Fruit fly (Drosophila melanogaster) whole organism, embryonic: Measurements from ENCODE around the gene CG15160.

Experiments used
- Ada2b ChIP-seq: fragments of 200-800 bp; sonication (Bioruptor generic); IDR thresholded peaks from 2 replicates; pipeline ENCODE4 v1.3.6; 2022; ENCODE audit warnings: missing biosample characterization, missing genetic modification characterization
- Aef1 ChIP-seq: fragments of 200-800 bp; sonication (Bioruptor generic); IDR thresholded peaks from 3 replicates; pipeline ENCODE4 v1.3.6; 2022; ENCODE audit warnings: missing biosample characterization, missing genetic modification characterization
- Antp ChIP-seq: fragments of 200-800 bp; sonication (Bioruptor generic); optimal IDR thresholded peaks from 3 replicates; lab custom pipeline; 2016; ENCODE audit warnings: missing biosample characterization, missing genetic modification characterization
- BEAF-32 ChIP-seq: fragments of 200-800 bp; sonication (Bioruptor generic); optimal IDR thresholded peaks from 3 replicates; lab custom pipeline; 2017; ENCODE audit warnings: missing biosample characterization, missing genetic modification characterization, mild to moderate bottlenecking, moderate library complexity, missing genetic modification reagents
- CG10654 ChIP-seq: fragments of 200-800 bp; sonication (Bioruptor generic); optimal IDR thresholded peaks from 2 replicates; lab custom pipeline; 2016; ENCODE audit warnings: missing biosample characterization, missing genetic modification characterization
- CG11247 ChIP-seq: fragments of 200-800 bp; sonication (Bioruptor generic); IDR thresholded peaks from 2 replicates; pipeline ENCODE4 v1.3.6; 2022; ENCODE audit warnings: missing biosample characterization, missing genetic modification characterization
- CG11504 ChIP-seq: fragments of 200-800 bp; sonication (Bioruptor generic); optimal IDR thresholded peaks from 3 replicates; lab custom pipeline; 2019; ENCODE audit warnings: missing biosample characterization, mild to moderate bottlenecking, missing genetic modification characterization, moderate library complexity
- CG12219 ChIP-seq: fragments of 200-800 bp; sonication (Bioruptor generic); optimal IDR thresholded peaks from 3 replicates; lab custom pipeline; 2018; ENCODE audit warnings: missing biosample characterization, mild to moderate bottlenecking, missing genetic modification characterization
- CG12744 ChIP-seq: fragments of 200-800 bp; sonication (Bioruptor generic); optimal IDR thresholded peaks from 2 replicates; lab custom pipeline; 2016; ENCODE audit warnings: missing biosample characterization, missing genetic modification characterization
- CG13123 ChIP-seq: fragments of 200-800 bp; sonication (Bioruptor generic); optimal IDR thresholded peaks from 2 replicates; lab custom pipeline; 2016; ENCODE audit warnings: missing biosample characterization, missing genetic modification characterization
- CG13624 ChIP-seq: fragments of 200-800 bp; sonication (Bioruptor generic); optimal IDR thresholded peaks from 2 replicates; lab custom pipeline; 2016; ENCODE audit warnings: missing biosample characterization, missing genetic modification characterization
- CG13775 ChIP-seq: fragments of 200-800 bp; sonication (Bioruptor generic); optimal IDR thresholded peaks from 3 replicates; lab custom pipeline; 2017; ENCODE audit warnings: missing biosample characterization, mild to moderate bottlenecking, missing genetic modification characterization
- CG17385 ChIP-seq: fragments of 200-800 bp; sonication (Bioruptor generic); optimal IDR thresholded peaks from 3 replicates; lab custom pipeline; 2018; ENCODE audit warnings: missing biosample characterization, mild to moderate bottlenecking, missing genetic modification characterization
- CG17568 ChIP-seq: fragments of 200-800 bp; sonication (Bioruptor generic); optimal IDR thresholded peaks from 2 replicates; lab custom pipeline; 2018; ENCODE audit warnings: missing biosample characterization, mild to moderate bottlenecking, missing genetic modification characterization, moderate library complexity
- CG17912 ChIP-seq: fragments of 200-800 bp; sonication (Bioruptor generic); optimal IDR thresholded peaks from 2 replicates; lab custom pipeline; 2018; ENCODE audit warnings: missing biosample characterization, mild to moderate bottlenecking, missing genetic modification characterization
- CG18476 ChIP-seq: fragments of 200-800 bp; sonication (Bioruptor generic); optimal IDR thresholded peaks from 2 replicates; lab custom pipeline; 2016; ENCODE audit warnings: missing biosample characterization, mild to moderate bottlenecking, missing genetic modification characterization
- CG2120 ChIP-seq: fragments of 200-800 bp; sonication (Bioruptor generic); optimal IDR thresholded peaks from 3 replicates; lab custom pipeline; 2016; ENCODE audit warnings: missing biosample characterization, missing genetic modification characterization
- CG2875 ChIP-seq: fragments of 200-800 bp; sonication (Bioruptor generic); optimal IDR thresholded peaks from 2 replicates; lab custom pipeline; 2017; ENCODE audit warnings: missing biosample characterization, mild to moderate bottlenecking, missing genetic modification characterization, missing genetic modification reagents
- CG30431 ChIP-seq: fragments of 200-800 bp; sonication (Bioruptor generic); optimal IDR thresholded peaks from 2 replicates; lab custom pipeline; 2017; ENCODE audit warnings: missing biosample characterization, missing genetic modification characterization
- CG32532 ChIP-seq: fragments of 200-800 bp; sonication (Bioruptor generic); IDR thresholded peaks from 2 replicates; pipeline ENCODE4 v1.3.6; 2022; ENCODE audit warnings: missing biosample characterization, missing genetic modification characterization
- CG4404 ChIP-seq: fragments of 200-800 bp; sonication (Bioruptor generic); IDR thresholded peaks from 2 replicates; pipeline ENCODE4 v1.3.6; 2022; ENCODE audit warnings: missing biosample characterization, missing genetic modification characterization
- CG9817 ChIP-seq: fragments of 200-800 bp; sonication (Bioruptor generic); optimal IDR thresholded peaks from 2 replicates; lab custom pipeline; 2018; ENCODE audit warnings: missing biosample characterization, mild to moderate bottlenecking, missing genetic modification characterization, moderate library complexity
- CG9932 ChIP-seq: fragments of 200-800 bp; sonication (Bioruptor generic); IDR thresholded peaks from 2 replicates; pipeline ENCODE4 v1.3.6; 2022; ENCODE audit warnings: missing biosample characterization, missing genetic modification characterization
- D ChIP-seq, 2 experiments: fragments of 200-800 bp in 1 of 2; fragments of >200 bp in 1 of 2; sonication (Bioruptor generic) in 1 of 2; optimal IDR thresholded peaks; 2 replicates in 1 of 2; 3 replicates in 1 of 2; lab custom pipeline; 2017; ENCODE audit warnings: mild to moderate bottlenecking in 1 of 2, missing biosample characterization in 1 of 2, missing genetic modification characterization in 1 of 2, missing genetic modification reagents in 1 of 2
- Ets65A ChIP-seq: fragments of 200-800 bp; sonication (Bioruptor generic); peaks from one replicate; lab custom pipeline; 2016; ENCODE audit warnings: missing biosample characterization, missing genetic modification characterization
- MTF-1 ChIP-seq: fragments of 200-800 bp; sonication (Bioruptor generic); optimal IDR thresholded peaks from 2 replicates; lab custom pipeline; 2018; ENCODE audit warnings: missing biosample characterization, mild to moderate bottlenecking, missing genetic modification characterization, borderline replicate concordance
- Mes4 ChIP-seq: fragments of 200-800 bp; sonication (Bioruptor generic); optimal IDR thresholded peaks from 2 replicates; lab custom pipeline; 2016; ENCODE audit warnings: missing biosample characterization, missing genetic modification characterization
- amos ChIP-seq: fragments of 200-800 bp; sonication (Bioruptor generic); IDR thresholded peaks from 2 replicates; pipeline ENCODE4 v1.3.6; 2022; ENCODE audit warnings: missing biosample characterization, missing genetic modification characterization; ENCODE audit not compliant: partially characterized antibody
- cas ChIP-seq: fragments of 200-800 bp; sonication (Bioruptor generic); IDR thresholded peaks from 2 replicates; pipeline ENCODE4 v1.3.6; 2022; ENCODE audit warnings: missing biosample characterization, missing genetic modification characterization
- caup ChIP-seq: fragments of 200-800 bp; sonication (Bioruptor generic); optimal IDR thresholded peaks from 3 replicates; lab custom pipeline; 2017; ENCODE audit warnings: missing biosample characterization, mild to moderate bottlenecking, missing genetic modification characterization, moderate library complexity; ENCODE audit not compliant: severe bottlenecking
- da ChIP-seq: fragments of 200-800 bp; sonication (Bioruptor generic); optimal IDR thresholded peaks from 2 replicates; lab custom pipeline; 2016; ENCODE audit warnings: missing biosample characterization, missing genetic modification characterization
- fd102C ChIP-seq: fragments of 200-800 bp; sonication (Bioruptor generic); optimal IDR thresholded peaks from 2 replicates; lab custom pipeline; 2018; ENCODE audit warnings: missing biosample characterization, mild to moderate bottlenecking, missing genetic modification characterization, moderate library complexity
- fd64A ChIP-seq: fragments of 200-800 bp; sonication (Bioruptor generic); optimal IDR thresholded peaks from 3 replicates; lab custom pipeline; 2018; ENCODE audit warnings: missing biosample characterization, mild to moderate bottlenecking, missing genetic modification characterization
- gce ChIP-seq: fragments of 200-800 bp; sonication (Bioruptor generic); IDR thresholded peaks from 3 replicates; pipeline ENCODE4 v1.3.6; 2022; ENCODE audit warnings: missing biosample characterization, missing genetic modification characterization
- gfzf ChIP-seq: fragments of 200-800 bp; sonication (Bioruptor generic); optimal IDR thresholded peaks from 2 replicates; lab custom pipeline; 2016; ENCODE audit warnings: missing biosample characterization, mild to moderate bottlenecking, missing genetic modification characterization, moderate library complexity
- grau ChIP-seq: fragments of 200-800 bp; optimal IDR thresholded peaks from 3 replicates; lab custom pipeline; 2019; ENCODE audit warnings: missing biosample characterization, mild to moderate bottlenecking, missing genetic modification characterization, moderate library complexity
- jumu ChIP-seq: fragments of 200-800 bp; sonication (Bioruptor generic); optimal IDR thresholded peaks from 3 replicates; lab custom pipeline; 2016; ENCODE audit warnings: missing biosample characterization, missing genetic modification characterization
- knrl ChIP-seq: fragments of 200-800 bp; sonication (Bioruptor generic); IDR thresholded peaks from 3 replicates; pipeline ENCODE4 v1.3.6; 2022; ENCODE audit warnings: missing biosample characterization, missing genetic modification characterization; ENCODE audit not compliant: partially characterized antibody
- lilli ChIP-seq: fragments of 200-800 bp; sonication (Bioruptor generic); optimal IDR thresholded peaks from 3 replicates; lab custom pipeline; 2016; ENCODE audit warnings: missing biosample characterization, missing genetic modification characterization
- nau ChIP-seq: fragments of 200-800 bp; sonication (Bioruptor generic); optimal IDR thresholded peaks from 3 replicates; lab custom pipeline; 2017; ENCODE audit warnings: missing biosample characterization, mild to moderate bottlenecking, missing genetic modification characterization, missing genetic modification reagents
- nmo ChIP-seq: fragments of 200-800 bp; sonication (Bioruptor generic); optimal IDR thresholded peaks from 2 replicates; lab custom pipeline; 2018; ENCODE audit warnings: missing biosample characterization, mild to moderate bottlenecking, missing genetic modification characterization, moderate library complexity
- org-1 ChIP-seq: fragments of 200-800 bp; sonication (Bioruptor generic); optimal IDR thresholded peaks from 2 replicates; lab custom pipeline; 2017; ENCODE audit warnings: missing biosample characterization, missing genetic modification characterization
- otp ChIP-seq: fragments of 200-800 bp; sonication (Bioruptor generic); IDR thresholded peaks from 3 replicates; pipeline ENCODE4, ENCODE4 v1.3.6; 2022; ENCODE audit warnings: missing biosample characterization, missing genetic modification characterization
- peb ChIP-seq: fragments of 200-800 bp; sonication (Bioruptor generic); IDR thresholded peaks from 2 replicates; pipeline ENCODE4 v1.3.6; 2022; ENCODE audit warnings: missing biosample characterization, missing genetic modification characterization
- pzg ChIP-seq: fragments of 200-800 bp; sonication (Bioruptor generic); optimal IDR thresholded peaks from 3 replicates; lab custom pipeline; 2018; ENCODE audit warnings: missing biosample characterization, mild to moderate bottlenecking, missing genetic modification characterization, moderate library complexity
- shn ChIP-seq: fragments of 200-800 bp; sonication (Bioruptor generic); optimal IDR thresholded peaks from 3 replicates; lab custom pipeline; 2016; ENCODE audit warnings: missing biosample characterization, missing genetic modification characterization
- sob ChIP-seq: fragments of 200-800 bp; sonication (Bioruptor generic); IDR thresholded peaks from 2 replicates; pipeline ENCODE4 v1.3.6; 2022; ENCODE audit warnings: missing biosample characterization, missing genetic modification characterization
- trh ChIP-seq: fragments of 200-800 bp; sonication (Bioruptor generic); optimal IDR thresholded peaks from 2 replicates; lab custom pipeline; 2016; ENCODE audit warnings: missing biosample characterization, missing genetic modification characterization

The CG15160 gene

dm6 chr2L:18566235-18567158 lies 24.2 kb upstream of the CG15160 start (continued):
- TF ChIP-seq knrl (GFP tag; lab: Robert Waterston, UW), result 0 out of 3 replicates have a peak, but pooled peaks have one; percentile 38
- 0 out of 2 replicates have a peak, but pooled peaks have one; percentile 16 for TF ChIP-seq CG11247 (GFP tag; lab: Robert Waterston, UW)
- TF ChIP-seq Mes4 (GFP tag; lab: Kevin White, UChicago), result no peak
- peak; percentile 7 for TF ChIP-seq lilli (GFP tag; lab: Kevin White, UChicago)
- TF ChIP-seq CG10654 (GFP tag; lab: Kevin White, UChicago), result no peak
- no peak for TF ChIP-seq jumu (GFP tag; lab: Kevin White, UChicago)
- TF ChIP-seq grau, result peak; percentile 77
- no peak for TF ChIP-seq CG2875 (GFP tag; lab: Kevin White, UChicago)
- no peak for TF ChIP-seq Aef1 (GFP tag; lab: Robert Waterston, UW)
- TF ChIP-seq sob (GFP tag; lab: Robert Waterston, UW), result no peak
- TF ChIP-seq BEAF-32 (GFP tag; lab: Kevin White, UChicago), result no peak
- no peak for TF ChIP-seq CG17568
- no peak for TF ChIP-seq Ada2b (GFP tag; lab: Robert Waterston, UW)
- TF ChIP-seq CG13624 (GFP tag; lab: Kevin White, UChicago), result no peak
- no peak for TF ChIP-seq CG13123 (GFP tag; lab: Kevin White, UChicago)
- no peak for TF ChIP-seq fd64A (GFP tag; lab: Kevin White, UChicago)
- peak; percentile 20 for TF ChIP-seq nmo (GFP tag; lab: Kevin White, UChicago)
- no peak for TF ChIP-seq CG9817 (tag; lab: Kevin White, UChicago)
- no peak for TF ChIP-seq CG12219 (GFP tag; lab: Kevin White, UChicago)
- peak; percentile 41 for TF ChIP-seq CG11504 (tag; lab: Kevin White, UChicago)
- no peak for TF ChIP-seq shn (GFP tag; lab: Kevin White, UChicago)
- no peak for TF ChIP-seq cas (GFP tag; lab: Robert Waterston, UW)
- peak; percentile 27 for TF ChIP-seq caup (GFP tag; lab: Kevin White, UChicago)
- no peak for TF ChIP-seq nau (GFP tag; lab: Kevin White, UChicago)
- TF ChIP-seq CG30431 (GFP tag; lab: Kevin White, UChicago), result no peak
- TF ChIP-seq CG13775 (GFP tag; lab: Kevin White, UChicago), result peak; percentile 26
- no peak for TF ChIP-seq CG18476
- TF ChIP-seq MTF-1 (GFP tag; lab: Kevin White, UChicago), result no peak
- TF ChIP-seq fd102C (GFP tag; lab: Kevin White, UChicago), result no peak
- no peak for TF ChIP-seq peb
- peak; percentile 8 for TF ChIP-seq CG17385 (GFP tag; lab: Kevin White, UChicago)
- no peak for TF ChIP-seq pzg
- no peak for TF ChIP-seq da
- TF ChIP-seq CG9932 (GFP tag; lab: Robert Waterston, UW), result peak; percentile 51; the same call in 1 of the 2 replicates
- no peak for TF ChIP-seq D (optimal IDR thresholded peaks at IDR 0.05; lab: Kevin White, UChicago)
- peak; percentile 16 for TF ChIP-seq D (GFP tag; optimal IDR thresholded peaks at IDR 0.05; lab: Kevin White, UChicago)
- TF ChIP-seq gce, result no peak
- TF ChIP-seq gfzf (GFP tag; lab: Kevin White, UChicago), result no peak
- TF ChIP-seq CG4404 (GFP tag; lab: Robert Waterston, UW), result no peak
- no peak for TF ChIP-seq CG17912 (GFP tag; lab: Kevin White, UChicago)
- peak; percentile 38; the same call in 1 of the 2 replicates for TF ChIP-seq amos
- no peak for TF ChIP-seq CG12744
- no peak for TF ChIP-seq Antp (GFP tag; lab: Kevin White, UChicago)
- 0 out of 2 replicates have a peak, but pooled peaks have one; percentile 17 for TF ChIP-seq CG32532 (GFP tag; lab: Robert Waterston, UW)
- peak; percentile 47 for TF ChIP-seq org-1 (GFP tag; lab: Kevin White, UChicago)
- TF ChIP-seq otp (GFP tag; lab: Robert Waterston, UW), result 0 out of 3 replicates have a peak, but pooled peaks have one; percentile 6
- TF ChIP-seq CG2120 (GFP tag; lab: Kevin White, UChicago), result peak; percentile 59
- TF ChIP-seq trh, result no peak
- TF ChIP-seq Ets65A, result no peak
